Worm (Caenorhabditis elegans) whole organism, L1 larva: Measurements from ENCODE around the gene C28D4.7.

ENCODE experiments used
- C04F5.9 ChIP-seq: sonication (generic microtip); optimal IDR thresholded peaks from 2 replicates; lab custom pipeline; 2016; ENCODE audit warnings: missing genetic modification characterization, missing compliant biosample characterization
- C16A3.4 ChIP-seq: fragments of 150-350 bp; optimal IDR thresholded peaks from 2 replicates; lab custom pipeline; 2014; ENCODE audit warnings: missing biosample characterization, missing genetic modification characterization
- Y116A8C.19 ChIP-seq: sonication (generic microtip); optimal IDR thresholded peaks from 2 replicates; lab custom pipeline; 2016; ENCODE audit warnings: missing compliant biosample characterization, missing genetic modification characterization, borderline replicate concordance
- alr-1 ChIP-seq: fragments of 200-800 bp; sonication (Bioruptor generic); optimal IDR thresholded peaks from 2 replicates; lab custom pipeline; 2018; ENCODE audit warnings: borderline replicate concordance, mild to moderate bottlenecking, missing genetic modification characterization, missing compliant biosample characterization
- aly-2 ChIP-seq: fragments of 150-350 bp; optimal IDR thresholded peaks from 2 replicates; lab custom pipeline; 2014; ENCODE audit warnings: missing biosample characterization, missing genetic modification characterization
- blmp-1 ChIP-seq: fragments of 150-350 bp; optimal IDR thresholded peaks from 2 replicates; lab custom pipeline; 2014; ENCODE audit warnings: missing biosample characterization, missing genetic modification characterization
- ceh-63 ChIP-seq: fragments of 200-800 bp; sonication (Bioruptor generic); optimal IDR thresholded peaks from 2 replicates; lab custom pipeline; 2018; ENCODE audit warnings: mild to moderate bottlenecking, missing genetic modification characterization, missing compliant biosample characterization
- ceh-8 ChIP-seq: fragments of 200-800 bp; sonication (Bioruptor generic); optimal IDR thresholded peaks from 2 replicates; lab custom pipeline; 2018; ENCODE audit warnings: mild to moderate bottlenecking, missing genetic modification characterization, moderate library complexity, missing compliant biosample characterization
- ceh-82 ChIP-seq, 3 experiments: fragments of 150-350 bp in 1 of 3; sonication (generic microtip) in 2 of 3; optimal IDR thresholded peaks; 2 replicates each; lab custom pipeline; 2014 to 2017; ENCODE audit warnings: missing biosample characterization in 3 of 3, missing genetic modification characterization in 3 of 3
- ceh-88 ChIP-seq: fragments of 200-800 bp; sonication (Bioruptor generic); IDR thresholded peaks from 2 replicates; pipeline ENCODE4 v1.3.6; 2022; ENCODE audit warnings: missing genetic modification characterization, missing compliant biosample characterization
- ceh-90 ChIP-seq: sonication (generic microtip); optimal IDR thresholded peaks from 2 replicates; lab custom pipeline; 2016; ENCODE audit warnings: missing genetic modification characterization, missing compliant biosample characterization
- dpl-1 ChIP-seq, 3 experiments: fragments of 150-350 bp in 2 of 3; sonication (generic microtip) in 1 of 3; optimal IDR thresholded peaks; 2 replicates each; lab custom pipeline; 2014 to 2017; ENCODE audit warnings: missing biosample characterization in 3 of 3, missing genetic modification characterization in 3 of 3, missing genetic modification reagents in 3 of 3
- dsc-1 ChIP-seq: sonication (generic microtip); optimal IDR thresholded peaks from 2 replicates; lab custom pipeline; 2016; ENCODE audit warnings: mild to moderate bottlenecking, missing genetic modification characterization, missing compliant biosample characterization
- egl-13 ChIP-seq: sonication (generic microtip); optimal IDR thresholded peaks from 2 replicates; lab custom pipeline; 2016; ENCODE audit warnings: missing genotype, missing genetic modification reagents, missing genetic modification characterization, missing compliant biosample characterization
- elt-3 ChIP-seq, 6 experiments: fragments of 150-350 bp in 1 of 6; sonication (generic microtip); optimal IDR thresholded peaks; 2 replicates each; lab custom pipeline; 2017 to 2018; ENCODE audit warnings: missing biosample characterization in 6 of 6, missing genetic modification characterization in 6 of 6, inconsistent platforms in 1 of 6
- ets-5 ChIP-seq: fragments of 200-800 bp; sonication (Bioruptor generic); IDR thresholded peaks from 2 replicates; pipeline ENCODE4 v1.3.6; 2022; ENCODE audit warnings: missing genetic modification characterization, missing compliant biosample characterization
- fkh-4 ChIP-seq: sonication (generic microtip); optimal IDR thresholded peaks from 2 replicates; lab custom pipeline; 2016; ENCODE audit warnings: missing compliant biosample characterization, missing genetic modification characterization, borderline replicate concordance
- hlh-4 ChIP-seq: sonication (generic microtip); optimal IDR thresholded peaks from 2 replicates; lab custom pipeline; 2016; ENCODE audit warnings: mild to moderate bottlenecking, missing genetic modification characterization, missing compliant biosample characterization
- irx-1 ChIP-seq: sonication (generic microtip); optimal IDR thresholded peaks from 2 replicates; lab custom pipeline; 2016; ENCODE audit warnings: missing genetic modification characterization, missing compliant biosample characterization
- isw-1 ChIP-seq: fragments of 200-800 bp; sonication (Bioruptor generic); IDR thresholded peaks from 2 replicates; pipeline ENCODE4 v1.3.6; 2022; ENCODE audit warnings: missing genetic modification characterization, missing compliant biosample characterization
- lin-14 ChIP-seq: fragments of 200-800 bp; sonication (Bioruptor generic); optimal IDR thresholded peaks from 2 replicates; lab custom pipeline; 2018; ENCODE audit warnings: mild to moderate bottlenecking, missing genetic modification characterization, moderate library complexity, missing compliant biosample characterization
- lin-15B ChIP-seq: fragments of 150-350 bp; sonication (generic microtip); optimal IDR thresholded peaks from 3 replicates; lab custom pipeline; 2014; ENCODE audit warnings: missing biosample characterization, missing genetic modification characterization
- lin-35 ChIP-seq, 2 experiments: fragments of 150-350 bp; optimal IDR thresholded peaks; 2 replicates each; lab custom pipeline; 2014; ENCODE audit warnings: missing biosample characterization in 2 of 2, missing genetic modification characterization in 2 of 2, missing genetic modification reagents in 2 of 2
- lin-39 ChIP-seq: fragments of 150-350 bp; optimal IDR thresholded peaks from 2 replicates; lab custom pipeline; 2014; ENCODE audit warnings: missing biosample characterization, missing genetic modification reagents, missing genetic modification characterization
- lir-3 ChIP-seq: sonication (generic microtip); optimal IDR thresholded peaks from 2 replicates; lab custom pipeline; 2016; ENCODE audit warnings: mild to moderate bottlenecking, missing genetic modification characterization, moderate library complexity, missing compliant biosample characterization; ENCODE audit not compliant: poor library complexity
- mab-9 ChIP-seq: fragments of 200-800 bp; sonication (Bioruptor generic); IDR thresholded peaks from 2 replicates; pipeline ENCODE4 v1.3.6; 2022; ENCODE audit warnings: missing genetic modification reagents, missing genetic modification characterization, missing compliant biosample characterization
- mdl-1 ChIP-seq, 2 experiments: fragments of 150-350 bp; optimal IDR thresholded peaks; 2 replicates each; lab custom pipeline; 2014 to 2017; ENCODE audit warnings: missing biosample characterization in 2 of 2, missing genetic modification characterization in 2 of 2, inconsistent platforms in 1 of 2
- mep-1 ChIP-seq: fragments of 150-350 bp; optimal IDR thresholded peaks from 2 replicates; lab custom pipeline; 2014; ENCODE audit warnings: missing biosample characterization, missing genetic modification characterization
- nhr-11 ChIP-seq: fragments of 150-350 bp; optimal IDR thresholded peaks from 2 replicates; lab custom pipeline; 2014; ENCODE audit warnings: missing biosample characterization, missing genetic modification characterization
- nhr-47 ChIP-seq: sonication (generic microtip); optimal IDR thresholded peaks from 2 replicates; lab custom pipeline; 2016; ENCODE audit warnings: mild to moderate bottlenecking, missing genetic modification characterization, moderate library complexity, missing compliant biosample characterization
- nhr-71 ChIP-seq: sonication (generic microtip); optimal IDR thresholded peaks from 2 replicates; lab custom pipeline; 2016; ENCODE audit warnings: mild to moderate bottlenecking, missing genetic modification characterization, moderate library complexity, missing compliant biosample characterization
- nhr-77 ChIP-seq: fragments of 150-350 bp; optimal IDR thresholded peaks from 2 replicates; lab custom pipeline; 2014; ENCODE audit warnings: missing biosample characterization, missing genetic modification characterization
- nhr-85 ChIP-seq: sonication (generic microtip); peaks from one replicate; lab custom pipeline; 2016; ENCODE audit warnings: missing genetic modification characterization, inconsistent platforms, missing compliant biosample characterization
- nhr-90 ChIP-seq: sonication (generic microtip); optimal IDR thresholded peaks from 2 replicates; lab custom pipeline; 2016; ENCODE audit warnings: mild to moderate bottlenecking, missing genetic modification characterization, missing compliant biosample characterization; ENCODE audit not compliant: poor library complexity
- pag-3 ChIP-seq: sonication (generic microtip); optimal IDR thresholded peaks from 2 replicates; lab custom pipeline; 2017; ENCODE audit warnings: missing genetic modification characterization, mild to moderate bottlenecking, missing compliant biosample characterization, antibody characterized with exemption, borderline replicate concordance; ENCODE audit not compliant: insufficient read depth
- pqm-1 ChIP-seq: sonication (generic microtip); optimal IDR thresholded peaks from 3 replicates; lab custom pipeline; 2017; ENCODE audit warnings: missing biosample characterization, missing genetic modification characterization
- rnt-1 ChIP-seq: sonication (generic microtip); optimal IDR thresholded peaks from 2 replicates; lab custom pipeline; 2016; ENCODE audit warnings: mild to moderate bottlenecking, missing genetic modification characterization, moderate library complexity, missing compliant biosample characterization
- snpc-4 ChIP-seq: fragments of 150-350 bp; optimal IDR thresholded peaks from 2 replicates; lab custom pipeline; 2014; ENCODE audit warnings: missing biosample characterization, missing genetic modification characterization
- snu-23 ChIP-seq: sonication (generic microtip); optimal IDR thresholded peaks from 2 replicates; lab custom pipeline; 2016; ENCODE audit warnings: missing genetic modification characterization, missing compliant biosample characterization
- swsn-7 ChIP-seq: sonication (generic microtip); optimal IDR thresholded peaks from 2 replicates; lab custom pipeline; 2016; ENCODE audit warnings: missing genetic modification characterization, missing compliant biosample characterization
- tbx-2 ChIP-seq: sonication (generic microtip); optimal IDR thresholded peaks from 2 replicates; lab custom pipeline; 2016; ENCODE audit warnings: missing genetic modification characterization, missing compliant biosample characterization
- tlp-1 ChIP-seq: fragments of 150-350 bp; optimal IDR thresholded peaks from 2 replicates; lab custom pipeline; 2014; ENCODE audit warnings: missing biosample characterization, missing genetic modification characterization
- unc-130 ChIP-seq: fragments of 150-350 bp; optimal IDR thresholded peaks from 2 replicates; lab custom pipeline; 2017; ENCODE audit warnings: missing biosample characterization, missing genetic modification characterization, inconsistent platforms
- unc-62 ChIP-seq: fragments of 150-350 bp; optimal IDR thresholded peaks from 2 replicates; lab custom pipeline; 2014; ENCODE audit warnings: missing biosample characterization, missing genetic modification reagents, missing genetic modification characterization
- unc-86 ChIP-seq: sonication (generic microtip); optimal IDR thresholded peaks from 2 replicates; lab custom pipeline; 2016; ENCODE audit warnings: missing genetic modification characterization, missing compliant biosample characterization
- unc-98 ChIP-seq: fragments of 200-800 bp; sonication (Bioruptor generic); IDR thresholded peaks from 2 replicates; pipeline ENCODE4 v1.3.6; 2022; ENCODE audit warnings: missing genetic modification characterization, missing compliant biosample characterization
- xbp-1 ChIP-seq: sonication (generic microtip); optimal IDR thresholded peaks from 2 replicates; lab custom pipeline; 2016; ENCODE audit warnings: missing genetic modification characterization, missing compliant biosample characterization

The C28D4.7 gene

ce11 chrIV:9784689-9785088, 41.7 kb upstream of the C28D4.7 start, which contains the start of gene sre-4:
Gene sre-4 (minus strand): TSS chrIV:9784789.
- no peak for TF ChIP-seq hlh-4
- peak; percentile 9 for TF ChIP-seq dsc-1 (tag; lab: Kevin White, UChicago)

ce11 chrIV:9778016-9778415, 35.1 kb upstream of the C28D4.7 start, which contains the start of gene T13F2.6:
Gene T13F2.6 (plus strand): TSS chrIV:9778321.
- TF ChIP-seq fkh-4 (no peak), ets-5 (GFP tag; lab: Robert Waterston, UW) (no peak), elt-3 (tag; optimal IDR thresholded peaks at IDR 0.05; lab: Kevin White, UChicago) (no peak), tbx-2 (tag; lab: Kevin White, UChicago) (no peak), snu-23 (GFP tag; lab: Kevin White, UChicago) (no peak), lin-14 (GFP tag; lab: Kevin White, UChicago) (no peak), pqm-1 (tag; lab: Kevin White, UChicago) (no peak), ceh-88 (GFP tag; lab: Robert Waterston, UW) (no peak), unc-98 (GFP tag; lab: Robert Waterston, UW) (no peak)

ce11 chrIV:9777535-9777934, 34.6 kb upstream of the C28D4.7 start, which contains the start of gene sna-2:
Gene sna-2 (minus strand): TSS chrIV:9777634.
- TF ChIP-seq unc-86 (no peak), nhr-85 (peak; percentile 79), lin-14 (GFP tag; lab: Kevin White, UChicago) (peak; percentile 56), ceh-90 (tag; lab: Kevin White, UChicago) (peak; percentile 80), ceh-8 (GFP tag; lab: Kevin White, UChicago) (no peak), nhr-71 (tag; lab: Kevin White, UChicago) (peak; percentile 65), pag-3 (tag; lab: Kevin White, UChicago) (no peak), isw-1 (GFP tag; lab: Robert Waterston, UW) (peak; percentile 33; the same call in 1 of the 2 replicates), tlp-1 (no peak), lir-3 (tag; lab: Kevin White, UChicago) (peak; percentile 83), C04F5.9 (no peak), lin-35 (GFP tag; optimal IDR thresholded peaks at IDR 0.05; lab: Kevin White, UChicago) (peak; percentile 93 to 96), ets-5 (GFP tag; lab: Robert Waterston, UW) (no peak), blmp-1 (tag; lab: Kevin White, UChicago) (peak; percentile 67), nhr-11 (tag; lab: Kevin White, UChicago) (no peak), egl-13 (tag; lab: Kevin White, UChicago) (no peak), alr-1 (tag; lab: Kevin White, UChicago) (no peak), ceh-82 (tag; optimal IDR thresholded peaks at IDR 0.05; lab: Kevin White, UChicago) (peak in 2 of 3 experiments; percentile 7 to 44), dpl-1 (GFP tag; optimal IDR thresholded peaks at IDR 0.05; lab: Kevin White, UChicago) (peak; percentile 87 to 95 (median 91)), mdl-1 (tag; optimal IDR thresholded peaks at IDR 0.05; lab: Kevin White, UChicago) (no peak), mab-9 (GFP tag; lab: Robert Waterston, UW) (no peak), C16A3.4 (tag; lab: Kevin White, UChicago) (peak; percentile 65), mep-1 (tag; lab: Kevin White, UChicago) (peak; percentile 55), swsn-7 (tag; lab: Kevin White, UChicago) (peak; percentile 35), irx-1 (tag; lab: Kevin White, UChicago) (peak; percentile 51), lin-15B (tag; lab: Kevin White, UChicago) (peak; percentile 51), unc-62 (GFP tag; lab: Kevin White, UChicago) (no peak), lin-39 (tag; lab: Kevin White, UChicago) (no peak), nhr-90 (peak; percentile 33), tbx-2 (tag; lab: Kevin White, UChicago) (peak; percentile 54), rnt-1 (tag; lab: Kevin White, UChicago) (peak; percentile 91), xbp-1 (tag; lab: Kevin White, UChicago) (peak; percentile 49), nhr-47 (tag; lab: Kevin White, UChicago) (peak; percentile 59), snpc-4 (tag; lab: Kevin White, UChicago) (peak; percentile 34), ceh-63 (no peak), aly-2 (no peak), Y116A8C.19 (tag; lab: Kevin White, UChicago) (no peak), pqm-1 (tag; lab: Kevin White, UChicago) (no peak), unc-130 (no peak), nhr-77 (tag; lab: Kevin White, UChicago) (no peak)
